Worm (Caenorhabditis elegans) whole organism, late embryonic: ENCODE results near the gene Y39H10B.3.
A peak's percentile ranks its signal among the peaks of the same experiment; 100 is the strongest.

ENCODE experiments used
- C08G9.2 ChIP-seq: sonication (generic microtip); optimal IDR thresholded peaks from 2 replicates; lab custom pipeline; 2016; ENCODE audit warnings: mild to moderate bottlenecking, missing genetic modification characterization, moderate library complexity, missing compliant biosample characterization
- F13H6.1 ChIP-seq: sonication (generic microtip); optimal IDR thresholded peaks from 2 replicates; lab custom pipeline; 2016; ENCODE audit warnings: missing genetic modification characterization, missing compliant biosample characterization
- K09A11.1 ChIP-seq: sonication (generic microtip); optimal IDR thresholded peaks from 2 replicates; lab custom pipeline; 2017; ENCODE audit warnings: antibody characterized with exemption, mild to moderate bottlenecking, missing genetic modification characterization, missing compliant biosample characterization; ENCODE audit not compliant: insufficient read depth
- T23F11.4 ChIP-seq: fragments of 200-800 bp; sonication (Bioruptor generic); optimal IDR thresholded peaks from 2 replicates; lab custom pipeline; 2018; ENCODE audit warnings: mild to moderate bottlenecking, missing genetic modification characterization, missing compliant biosample characterization
- Y22D7AL.16 ChIP-seq: sonication (generic microtip); optimal IDR thresholded peaks from 2 replicates; lab custom pipeline; 2016; ENCODE audit warnings: missing genetic modification characterization, missing compliant biosample characterization
- ahr-1 ChIP-seq: sonication (generic microtip); optimal IDR thresholded peaks from 2 replicates; lab custom pipeline; 2016; ENCODE audit warnings: missing genetic modification characterization, missing compliant biosample characterization
- ama-1 ChIP-seq: fragments of 150-350 bp; optimal IDR thresholded peaks from 2 replicates; lab custom pipeline; 2014
- ceh-14 ChIP-seq: sonication (generic microtip); optimal IDR thresholded peaks from 2 replicates; lab custom pipeline; 2016; ENCODE audit warnings: missing genotype, missing genetic modification characterization, missing compliant biosample characterization
- ceh-18 ChIP-seq: sonication (generic microtip); optimal IDR thresholded peaks from 2 replicates; lab custom pipeline; 2016; ENCODE audit warnings: missing genetic modification characterization, missing compliant biosample characterization
- ceh-2 ChIP-seq: sonication (generic microtip); optimal IDR thresholded peaks from 2 replicates; lab custom pipeline; 2016; ENCODE audit warnings: missing genotype, missing genetic modification characterization, missing compliant biosample characterization
- ceh-22 ChIP-seq: sonication (generic microtip); optimal IDR thresholded peaks from 2 replicates; lab custom pipeline; 2017; ENCODE audit warnings: missing biosample characterization, missing genetic modification characterization
- che-1 ChIP-seq: sonication (generic microtip); optimal IDR thresholded peaks from 2 replicates; lab custom pipeline; 2016; ENCODE audit warnings: mild to moderate bottlenecking, missing genetic modification characterization, missing compliant biosample characterization
- dmd-4 ChIP-seq: sonication (generic microtip); optimal IDR thresholded peaks from 2 replicates; lab custom pipeline; 2016; ENCODE audit warnings: borderline replicate concordance, missing genetic modification characterization, missing compliant biosample characterization
- elt-2 ChIP-seq: sonication (generic microtip); optimal IDR thresholded peaks from 2 replicates; lab custom pipeline; 2016; ENCODE audit warnings: missing genetic modification reagents, missing genetic modification characterization, missing compliant biosample characterization
- ets-4 ChIP-seq: sonication (generic microtip); optimal IDR thresholded peaks from 2 replicates; lab custom pipeline; 2016; ENCODE audit warnings: missing genetic modification characterization, missing compliant biosample characterization
- eyg-1 ChIP-seq: sonication (generic microtip); optimal IDR thresholded peaks from 2 replicates; lab custom pipeline; 2016; ENCODE audit warnings: missing genotype, missing genetic modification characterization, missing compliant biosample characterization
- fax-1 ChIP-seq: sonication (generic microtip); optimal IDR thresholded peaks from 2 replicates; lab custom pipeline; 2016; ENCODE audit warnings: missing genotype, missing genetic modification characterization, missing compliant biosample characterization
- fkh-6 ChIP-seq: sonication (generic microtip); optimal IDR thresholded peaks from 2 replicates; lab custom pipeline; 2016; ENCODE audit warnings: missing genetic modification characterization, missing compliant biosample characterization
- gmeb-2 ChIP-seq: sonication (generic microtip); optimal IDR thresholded peaks from 2 replicates; lab custom pipeline; 2016; ENCODE audit warnings: missing genetic modification characterization, inconsistent platforms, missing compliant biosample characterization
- hlh-13 ChIP-seq: fragments of 200-800 bp; sonication (Bioruptor generic); optimal IDR thresholded peaks from 2 replicates; lab custom pipeline; 2018; ENCODE audit warnings: mild to moderate bottlenecking, missing genetic modification characterization, missing compliant biosample characterization
- hlh-15 ChIP-seq: sonication (generic microtip); optimal IDR thresholded peaks from 2 replicates; lab custom pipeline; 2016; ENCODE audit warnings: missing genetic modification characterization, missing compliant biosample characterization
- hlh-30 ChIP-seq: sonication (generic microtip); optimal IDR thresholded peaks from 2 replicates; lab custom pipeline; 2017; ENCODE audit warnings: antibody characterized with exemption, missing genetic modification characterization, missing compliant biosample characterization; ENCODE audit not compliant: insufficient read depth
- hlh-6 ChIP-seq: sonication (generic microtip); optimal IDR thresholded peaks from 2 replicates; lab custom pipeline; 2016; ENCODE audit warnings: missing genotype, missing genetic modification characterization, missing compliant biosample characterization
- hlh-8 ChIP-seq: sonication (generic microtip); optimal IDR thresholded peaks from 2 replicates; lab custom pipeline; 2016; ENCODE audit warnings: missing genotype, missing genetic modification characterization, missing compliant biosample characterization
- lim-6 ChIP-seq: sonication (generic microtip); optimal IDR thresholded peaks from 2 replicates; lab custom pipeline; 2016; ENCODE audit warnings: missing genetic modification characterization, missing compliant biosample characterization
- lin-11 ChIP-seq: fragments of 200-800 bp; sonication (Bioruptor generic); optimal IDR thresholded peaks from 2 replicates; lab custom pipeline; 2018; ENCODE audit warnings: mild to moderate bottlenecking, missing genetic modification characterization, missing compliant biosample characterization
- mec-3 ChIP-seq: sonication (generic microtip); optimal IDR thresholded peaks from 2 replicates; lab custom pipeline; 2016; ENCODE audit warnings: borderline replicate concordance, missing genetic modification characterization, missing compliant biosample characterization
- nhr-11 ChIP-seq: fragments of 150-350 bp; optimal IDR thresholded peaks from 2 replicates; lab custom pipeline; 2014; ENCODE audit warnings: missing biosample characterization, missing genetic modification characterization
- nhr-232 ChIP-seq: sonication (generic microtip); optimal IDR thresholded peaks from 2 replicates; lab custom pipeline; 2016; ENCODE audit warnings: missing genetic modification characterization, missing compliant biosample characterization
- npax-4 ChIP-seq: sonication (generic microtip); optimal IDR thresholded peaks from 2 replicates; lab custom pipeline; 2016; ENCODE audit warnings: missing genetic modification characterization, missing compliant biosample characterization
- odd-2 ChIP-seq: sonication (generic microtip); optimal IDR thresholded peaks from 2 replicates; lab custom pipeline; 2017; ENCODE audit warnings: antibody characterized with exemption, mild to moderate bottlenecking, missing genetic modification characterization, missing compliant biosample characterization
- pha-2 ChIP-seq: sonication (generic microtip); optimal IDR thresholded peaks from 2 replicates; lab custom pipeline; 2017; ENCODE audit warnings: mild to moderate bottlenecking, missing genetic modification characterization, missing compliant biosample characterization
- pros-1 ChIP-seq: fragments of 150-350 bp; optimal IDR thresholded peaks from 2 replicates; lab custom pipeline; 2014; ENCODE audit warnings: missing biosample characterization, missing genetic modification reagents, missing genetic modification characterization
- ref-2 ChIP-seq: sonication (generic microtip); optimal IDR thresholded peaks from 2 replicates; lab custom pipeline; 2016; ENCODE audit warnings: missing genetic modification characterization, missing compliant biosample characterization
- rnt-1 ChIP-seq: sonication (generic microtip); optimal IDR thresholded peaks from 2 replicates; lab custom pipeline; 2016; ENCODE audit warnings: missing genetic modification characterization, missing compliant biosample characterization
- sox-4 ChIP-seq: sonication (generic microtip); optimal IDR thresholded peaks from 2 replicates; lab custom pipeline; 2017; ENCODE audit warnings: mild to moderate bottlenecking, missing genetic modification characterization, inconsistent platforms, missing compliant biosample characterization
- ttx-3 ChIP-seq: sonication (generic microtip); optimal IDR thresholded peaks from 2 replicates; lab custom pipeline; 2016; ENCODE audit warnings: missing genetic modification reagents, missing genetic modification characterization, missing compliant biosample characterization
- unc-42 ChIP-seq: sonication (generic microtip); optimal IDR thresholded peaks from 2 replicates; lab custom pipeline; 2016; ENCODE audit warnings: missing genotype, missing genetic modification characterization, missing compliant biosample characterization
- unc-86 ChIP-seq: sonication (generic microtip); optimal IDR thresholded peaks from 2 replicates; lab custom pipeline; 2016; ENCODE audit warnings: missing genetic modification characterization, missing compliant biosample characterization
- zip-5 ChIP-seq: sonication (generic microtip); optimal IDR thresholded peaks from 2 replicates; lab custom pipeline; 2016; ENCODE audit warnings: missing genetic modification characterization, missing compliant biosample characterization

The Y39H10B.3 gene

DNA sequence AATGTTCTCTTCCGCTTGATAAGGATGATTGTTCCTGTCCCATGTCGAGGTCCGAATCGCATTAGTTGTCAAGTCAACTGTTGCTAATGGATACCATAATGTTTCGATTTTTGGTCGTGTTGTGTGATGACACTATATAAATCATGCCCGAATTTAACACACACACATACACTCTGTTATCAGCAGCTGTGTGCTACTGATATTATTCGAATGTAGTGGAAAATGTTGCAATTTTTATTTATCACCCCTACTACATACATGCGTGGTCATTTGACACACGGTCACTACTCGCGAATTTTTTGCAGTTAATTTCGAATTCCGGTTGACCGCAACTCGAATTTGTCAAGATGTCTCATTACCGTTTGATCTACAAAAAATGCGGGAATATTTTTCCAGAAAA is 22.0 kb downstream of the Y39H10B.3 start:
- TF ChIP-seq hlh-13 (GFP tag; lab: Kevin White, UChicago) (no peak), elt-2 (tag; lab: Kevin White, UChicago) (peak; percentile 20)

DNA sequence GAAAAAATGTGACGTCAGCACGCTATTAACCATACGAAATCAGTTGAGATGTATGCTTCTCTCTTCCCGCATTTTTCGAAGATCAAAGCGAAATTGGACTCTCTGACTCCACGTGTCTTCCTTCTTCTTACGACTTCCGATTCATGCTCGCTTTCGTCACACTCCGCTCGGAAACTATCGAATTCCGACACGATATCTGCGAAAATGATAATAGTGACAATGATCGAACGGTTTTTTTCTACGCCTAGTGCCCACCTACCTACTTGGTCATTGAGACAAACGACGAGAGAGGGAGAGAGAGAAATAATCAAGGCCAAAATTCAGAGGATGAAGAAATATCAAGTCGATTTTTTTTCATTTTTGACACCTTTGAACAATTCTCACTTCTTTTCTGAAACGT is 23.1 kb downstream of the Y39H10B.3 start:
- no peak for TF ChIP-seq ttx-3
- no peak for TF ChIP-seq hlh-15
- no peak for TF ChIP-seq hlh-8 (tag; lab: Kevin White, UChicago)
- TF ChIP-seq odd-2 (tag; lab: Kevin White, UChicago): no peak
- no peak for TF ChIP-seq lin-11
- TF ChIP-seq zip-5 (tag; lab: Kevin White, UChicago): no peak
- no peak for TF ChIP-seq eyg-1 (tag; lab: Kevin White, UChicago)
- no peak for TF ChIP-seq che-1 (tag; lab: Kevin White, UChicago)
- no peak for TF ChIP-seq sox-4 (tag; lab: Kevin White, UChicago)
- no peak for TF ChIP-seq hlh-30 (tag; lab: Kevin White, UChicago)
- TF ChIP-seq ceh-18 (tag; lab: Kevin White, UChicago): no peak
- TF ChIP-seq mec-3: no peak
- TF ChIP-seq unc-42 (tag; lab: Kevin White, UChicago): no peak
- TF ChIP-seq pha-2 (tag; lab: Kevin White, UChicago): no peak
- TF ChIP-seq pros-1 (tag; lab: Kevin White, UChicago): no peak
- no peak for TF ChIP-seq ama-1
- TF ChIP-seq F13H6.1: no peak
- no peak for TF ChIP-seq nhr-11 (tag; lab: Kevin White, UChicago)
- no peak for TF ChIP-seq ceh-2

DNA sequence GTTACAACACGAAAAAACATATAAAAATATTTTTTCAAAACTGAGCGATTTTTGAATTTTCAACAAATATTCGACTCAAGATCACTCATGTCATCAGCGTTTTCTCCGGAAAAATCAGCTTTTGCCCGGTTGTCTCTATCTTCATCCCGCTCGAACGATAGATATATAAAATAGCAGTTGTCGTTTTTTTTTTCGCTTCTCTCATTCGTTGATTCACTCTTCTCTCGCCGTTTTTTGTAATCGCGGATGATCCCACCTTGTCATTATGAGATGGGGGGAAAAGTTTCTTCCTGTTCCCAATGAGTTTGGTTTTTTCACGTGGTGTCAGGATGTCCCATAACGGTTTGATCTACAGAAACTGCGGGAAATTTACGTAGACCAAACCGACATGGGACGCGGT is 24.7 kb downstream of the Y39H10B.3 start:
- TF ChIP-seq C08G9.2 (tag; lab: Kevin White, UChicago) (no peak), T23F11.4 (no peak), Y22D7AL.16 (tag; lab: Kevin White, UChicago) (no peak), hlh-6 (tag; lab: Kevin White, UChicago) (no peak), dmd-4 (tag; lab: Kevin White, UChicago) (no peak), ets-4 (tag; lab: Kevin White, UChicago) (no peak), ama-1 (no peak), ahr-1 (tag; lab: Kevin White, UChicago) (no peak), hlh-13 (GFP tag; lab: Kevin White, UChicago) (no peak), unc-86 (tag; lab: Kevin White, UChicago) (no peak), eyg-1 (tag; lab: Kevin White, UChicago) (no peak)

DNA sequence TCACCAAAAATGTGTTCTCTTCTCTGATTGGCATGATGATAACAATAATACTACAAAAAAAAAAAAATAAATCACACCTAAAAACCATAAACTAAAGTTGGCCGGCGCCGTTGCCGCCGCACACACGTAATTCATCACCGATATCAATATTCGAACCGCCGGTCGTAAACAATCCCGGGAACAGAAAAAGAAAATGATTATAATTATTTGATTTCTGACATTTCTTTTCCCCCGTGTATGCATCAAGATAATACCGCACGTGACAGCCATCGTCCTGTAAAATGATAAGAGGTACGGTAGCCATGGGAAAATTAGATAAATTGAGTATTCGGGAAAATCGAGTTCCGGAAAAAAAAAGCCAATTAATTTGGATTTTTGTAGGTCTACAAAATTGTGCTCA is 26.5 kb downstream of the Y39H10B.3 start:
- TF ChIP-seq K09A11.1 (tag; lab: Kevin White, UChicago) (no peak), elt-2 (tag; lab: Kevin White, UChicago) (peak; percentile 74)

DNA sequence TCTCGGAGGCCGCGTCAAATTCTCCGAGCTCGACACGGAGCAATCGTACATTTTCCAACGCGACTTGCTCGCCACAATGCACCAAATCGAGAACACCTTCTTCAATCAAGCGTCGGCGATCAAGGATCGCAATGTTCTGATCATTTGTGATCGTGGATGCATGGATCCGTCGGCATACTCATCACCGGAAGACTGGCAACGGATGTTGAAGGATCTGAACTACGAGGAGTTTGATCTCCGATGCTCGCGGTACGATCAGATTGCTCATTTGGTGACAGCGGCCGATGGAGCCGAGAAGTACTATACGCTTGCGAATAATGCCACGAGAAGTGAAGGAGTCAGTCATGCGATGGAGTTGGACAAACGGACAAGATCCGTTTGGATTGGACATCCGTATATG is 27.9 kb downstream of the Y39H10B.3 start:
- no peak for TF ChIP-seq elt-2 (tag; lab: Kevin White, UChicago)
- TF ChIP-seq ceh-18 (tag; lab: Kevin White, UChicago): no peak
- TF ChIP-seq nhr-232 (tag; lab: Kevin White, UChicago): no peak
- no peak for TF ChIP-seq K09A11.1 (tag; lab: Kevin White, UChicago)
- no peak for TF ChIP-seq gmeb-2 (tag; lab: Kevin White, UChicago)
- no peak for TF ChIP-seq fkh-6
- no peak for TF ChIP-seq rnt-1 (tag; lab: Kevin White, UChicago)
- no peak for TF ChIP-seq npax-4
- no peak for TF ChIP-seq fax-1 (tag; lab: Kevin White, UChicago)
- no peak for TF ChIP-seq lim-6 (tag; lab: Kevin White, UChicago)
- TF ChIP-seq ceh-22: no peak
- TF ChIP-seq T23F11.4: no peak
- no peak for TF ChIP-seq ref-2 (tag; lab: Kevin White, UChicago)
- TF ChIP-seq ceh-14 (tag; lab: Kevin White, UChicago): no peak
